Worm (Caenorhabditis elegans) whole organism, midembryonic: ENCODE data around the gene cest-24.

Experiments used
- T22C8.4 ChIP-seq: fragments of 200-800 bp; sonication (Bioruptor generic); IDR thresholded peaks from 2 replicates; pipeline ENCODE4 v1.3.6; 2022; ENCODE audit warnings: missing genetic modification characterization, missing compliant biosample characterization
- cog-1 ChIP-seq: sonication (generic microtip); optimal IDR thresholded peaks from 2 replicates; lab custom pipeline; 2016; ENCODE audit warnings: missing genetic modification characterization, missing compliant biosample characterization
- flt-1 ChIP-seq: fragments of 200-800 bp; sonication (Bioruptor generic); IDR thresholded peaks from 2 replicates; pipeline ENCODE4 v1.3.6; 2022; ENCODE audit warnings: missing genetic modification characterization, missing compliant biosample characterization
- klf-2 ChIP-seq: fragments of 200-800 bp; sonication (Bioruptor generic); conservative IDR thresholded peaks from 2 replicates; pipeline ENCODE4 v1.3.6; 2022; ENCODE audit warnings: missing genetic modification reagents, missing genetic modification characterization, missing compliant biosample characterization
- med-1 ChIP-seq: sonication (generic microtip); optimal IDR thresholded peaks from 2 replicates; lab custom pipeline; 2017; ENCODE audit warnings: missing genetic modification characterization, mild to moderate bottlenecking, missing compliant biosample characterization, antibody characterized with exemption, missing genetic modification reagents; ENCODE audit not compliant: insufficient read depth
- ref-1 ChIP-seq: fragments of 200-800 bp; sonication (Bioruptor generic); conservative IDR thresholded peaks from 2 replicates; pipeline ENCODE4 v1.3.6; 2022; ENCODE audit warnings: missing genetic modification reagents, missing genetic modification characterization, missing compliant biosample characterization
- tab-1 ChIP-seq: fragments of 200-800 bp; sonication (Bioruptor generic); IDR thresholded peaks from 2 replicates; pipeline ENCODE4 v1.3.6; 2022; ENCODE audit warnings: missing genetic modification characterization, missing compliant biosample characterization
- ztf-23 ChIP-seq: fragments of 200-800 bp; sonication (Bioruptor generic); IDR thresholded peaks from 2 replicates; pipeline ENCODE4 v1.3.6; 2022; ENCODE audit warnings: missing genetic modification reagents, missing genetic modification characterization, missing compliant biosample characterization
- ztf-29 ChIP-seq: fragments of 200-800 bp; sonication (Bioruptor generic); IDR thresholded peaks from 2 replicates; pipeline ENCODE4 v1.3.6; 2022; ENCODE audit warnings: missing genetic modification reagents, missing genetic modification characterization, missing compliant biosample characterization

ce11 chrV:6322749-6323367 is 6.1 kb downstream of the cest-24 start:
- TF ChIP-seq ref-1: no peak
- no peak for TF ChIP-seq med-1 (GFP tag; lab: Kevin White, UChicago)
- TF ChIP-seq T22C8.4 (GFP tag; lab: Robert Waterston, UW): no peak
- no peak for TF ChIP-seq flt-1 (GFP tag; lab: Robert Waterston, UW)
- TF ChIP-seq ztf-29 (GFP tag; lab: Robert Waterston, UW): no peak
- TF ChIP-seq klf-2 (GFP tag; lab: Robert Waterston, UW): no peak
- no peak for TF ChIP-seq ztf-23 (GFP tag; lab: Robert Waterston, UW)
- no peak for TF ChIP-seq tab-1
- no peak for TF ChIP-seq cog-1
